Worm (Caenorhabditis elegans) whole organism, L3 larva: ENCODE results near the gene C47A10.16.

ENCODE experiments used
- ceh-82 ChIP-seq: fragments of 150-350 bp; optimal IDR thresholded peaks from 2 replicates; lab custom pipeline; 2014; ENCODE audit warnings: missing biosample characterization, missing genetic modification characterization
- egl-27 ChIP-seq: sonication (generic microtip); optimal IDR thresholded peaks from 4 replicates; lab custom pipeline; 2017; ENCODE audit warnings: missing biosample characterization, missing genetic modification reagents, missing genetic modification characterization
- mdl-1 ChIP-seq: fragments of 150-350 bp; optimal IDR thresholded peaks from 2 replicates; lab custom pipeline; 2014; ENCODE audit warnings: missing biosample characterization, missing genetic modification characterization
- nhr-237 ChIP-seq: fragments of 150-350 bp; optimal IDR thresholded peaks from 2 replicates; lab custom pipeline; 2014; ENCODE audit warnings: missing biosample characterization, missing genetic modification characterization
- nhr-43 ChIP-seq: sonication (generic microtip); optimal IDR thresholded peaks from 2 replicates; lab custom pipeline; 2016; ENCODE audit warnings: mild to moderate bottlenecking, missing genetic modification characterization, missing compliant biosample characterization; ENCODE audit not compliant: poor library complexity, severe bottlenecking
- unc-62 ChIP-seq: fragments of 150-350 bp; sonication (generic microtip); optimal IDR thresholded peaks from 4 replicates; lab custom pipeline; 2014; ENCODE audit warnings: missing biosample characterization, missing genetic modification reagents, missing genetic modification characterization

DNA sequence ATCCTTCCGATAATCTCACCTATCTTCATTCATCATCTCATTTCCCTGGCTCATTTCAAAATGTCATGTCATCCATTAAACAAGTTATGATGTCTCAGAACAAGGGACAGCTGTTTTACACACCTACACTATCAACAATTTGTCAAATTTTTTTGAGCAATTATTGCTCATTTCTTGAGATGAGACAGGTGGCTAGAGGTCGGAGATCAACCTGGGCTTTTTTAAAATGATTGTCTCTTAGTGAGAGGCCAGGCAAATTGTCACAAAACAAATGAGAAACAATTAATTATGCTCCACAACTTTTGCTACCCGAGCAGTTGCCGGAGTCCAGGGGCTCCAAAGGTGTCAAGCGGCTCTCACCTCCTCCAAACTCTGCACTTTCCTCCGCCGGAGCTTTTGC, 36.2 kb downstream of the C47A10.16 start:
- TF ChIP-seq unc-62 (GFP tag; lab: Kevin White, UChicago) = no peak
- no peak for TF ChIP-seq nhr-43 (tag; lab: Kevin White, UChicago)
- no peak for TF ChIP-seq mdl-1 (tag; lab: Kevin White, UChicago)
- TF ChIP-seq ceh-82 = no peak
- TF ChIP-seq nhr-237 (tag; lab: Kevin White, UChicago) = no peak
- TF ChIP-seq egl-27 (tag; lab: Kevin White, UChicago) = no peak
